Fruit fly (Drosophila melanogaster) whole organism, wandering third instar larva: ENCODE measurements around the gene Atpalpha.

Experiments used
- HLH106 ChIP-seq: fragments of 200-800 bp; optimal IDR thresholded peaks from 3 replicates; lab custom pipeline; 2019; ENCODE audit warnings: missing biosample characterization, mild to moderate bottlenecking, missing genetic modification characterization, moderate library complexity
- Hr78 ChIP-seq: fragments of >200 bp; optimal IDR thresholded peaks from 2 replicates; lab custom pipeline; 2017; ENCODE audit warnings: missing biosample characterization, missing genetic modification characterization
- Mio ChIP-seq: sonication (Bioruptor generic); optimal IDR thresholded peaks from 2 replicates; lab custom pipeline; 2016; ENCODE audit warnings: missing biosample characterization, missing genetic modification characterization
- fru ChIP-seq: fragments of 200-800 bp; sonication (Bioruptor generic); optimal IDR thresholded peaks from 3 replicates; lab custom pipeline; 2016; ENCODE audit warnings: missing biosample characterization, mild to moderate bottlenecking, missing genetic modification characterization

DNA sequence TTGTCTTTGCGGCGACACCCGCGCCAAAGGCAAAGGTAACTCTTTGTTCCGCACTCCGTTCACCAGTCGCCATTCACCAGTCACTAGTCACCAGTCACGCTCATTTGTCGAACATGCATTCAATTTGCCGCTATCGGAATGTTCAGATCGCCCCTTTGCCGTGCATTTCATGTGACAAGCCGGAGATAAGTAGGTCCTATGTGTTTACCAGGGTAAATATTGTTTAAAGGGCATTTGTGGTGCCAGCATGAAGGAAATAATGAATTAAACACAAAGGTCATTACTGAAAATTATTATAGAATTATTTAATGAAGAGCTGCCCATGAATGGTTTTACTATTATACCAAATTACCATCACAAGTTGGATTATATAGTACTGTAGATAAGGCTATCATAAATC is 52.6 kb downstream of the Atpalpha start:
- no peak for TF ChIP-seq Hr78 (GFP tag; lab: Kevin White, UChicago)
- no peak for TF ChIP-seq HLH106
- no peak for TF ChIP-seq Mio
- TF ChIP-seq fru (GFP tag; lab: Kevin White, UChicago), result no peak
